Fruit fly (Drosophila melanogaster) whole organism, embryonic: ENCODE data around the gene Dsor1.
A peak's percentile ranks its signal among the peaks of the same experiment; 100 is the strongest.

Experiments
- Atf6 ChIP-seq: fragments of 200-800 bp; sonication (Bioruptor generic); IDR thresholded peaks from 2 replicates; pipeline ENCODE4 v1.3.6; 2022; ENCODE audit warnings: missing biosample characterization, missing genetic modification characterization
- Bdp1 ChIP-seq: fragments of 200-800 bp; sonication (Bioruptor generic); optimal IDR thresholded peaks from 3 replicates; lab custom pipeline; 2016; ENCODE audit warnings: missing biosample characterization, missing genetic modification characterization
- CG1024 ChIP-seq: fragments of 200-800 bp; sonication (Bioruptor generic); IDR thresholded peaks from 2 replicates; pipeline ENCODE4 v1.3.6; 2022; ENCODE audit warnings: missing biosample characterization, missing genetic modification characterization
- CG10366 ChIP-seq: fragments of 200-800 bp; sonication (Bioruptor generic); IDR thresholded peaks from 2 replicates; pipeline ENCODE4 v1.3.6; 2022; ENCODE audit warnings: missing biosample characterization, missing genetic modification characterization
- CG10462 ChIP-seq: fragments of 200-800 bp; sonication (Bioruptor generic); optimal IDR thresholded peaks from 2 replicates; lab custom pipeline; 2016; ENCODE audit warnings: missing biosample characterization, missing genetic modification characterization
- CG10565 ChIP-seq: fragments of 200-800 bp; sonication (Bioruptor generic); optimal IDR thresholded peaks from 3 replicates; lab custom pipeline; 2016; ENCODE audit warnings: missing biosample characterization, mild to moderate bottlenecking, missing genetic modification characterization
- CG12071 ChIP-seq: fragments of 200-800 bp; sonication (Bioruptor generic); optimal IDR thresholded peaks from 3 replicates; lab custom pipeline; 2018; ENCODE audit warnings: missing biosample characterization, mild to moderate bottlenecking, missing genetic modification characterization
- CG12659 ChIP-seq: fragments of 200-800 bp; sonication (Bioruptor generic); optimal IDR thresholded peaks from 3 replicates; lab custom pipeline; 2017; ENCODE audit warnings: mild to moderate bottlenecking, missing biosample characterization, missing genetic modification reagents, missing genetic modification characterization
- CG1602 ChIP-seq: fragments of 200-800 bp; sonication (Bioruptor generic); optimal IDR thresholded peaks from 3 replicates; lab custom pipeline; 2016; ENCODE audit warnings: missing biosample characterization, missing genetic modification characterization
- CG18764 ChIP-seq: fragments of 200-800 bp; sonication (Bioruptor generic); optimal IDR thresholded peaks from 3 replicates; lab custom pipeline; 2016; ENCODE audit warnings: missing biosample characterization, missing genetic modification characterization
- CG6654 ChIP-seq: fragments of 200-800 bp; sonication (Bioruptor generic); optimal IDR thresholded peaks from 2 replicates; lab custom pipeline; 2017; ENCODE audit warnings: missing biosample characterization, mild to moderate bottlenecking, missing genetic modification characterization
- CG6765 ChIP-seq: fragments of 200-800 bp; sonication (Bioruptor generic); optimal IDR thresholded peaks from 3 replicates; lab custom pipeline; 2017; ENCODE audit warnings: missing biosample characterization, mild to moderate bottlenecking, missing genetic modification characterization
- CG8290 ChIP-seq, 3 experiments: fragments of 200-800 bp; sonication (Bioruptor generic); optimal IDR thresholded peaks; 2 replicates each; lab custom pipeline; 2016 to 2019; ENCODE audit warnings: missing biosample characterization in 3 of 3, missing genetic modification characterization in 3 of 3, mild to moderate bottlenecking in 2 of 3, moderate library complexity in 1 of 3
- CG8765 ChIP-seq: fragments of 200-800 bp; sonication (Bioruptor generic); IDR thresholded peaks from 2 replicates; pipeline ENCODE4 v1.3.6; 2022; ENCODE audit warnings: missing biosample characterization, missing genetic modification characterization
- CTCF ChIP-seq: fragments of 200-800 bp; sonication (Bioruptor generic); optimal IDR thresholded peaks from 2 replicates; lab custom pipeline; 2017; ENCODE audit warnings: missing biosample characterization, mild to moderate bottlenecking, missing genetic modification characterization, moderate library complexity
- Deaf1 ChIP-seq: fragments of 200-800 bp; optimal IDR thresholded peaks from 3 replicates; lab custom pipeline; 2019; ENCODE audit warnings: missing biosample characterization, mild to moderate bottlenecking, missing genetic modification characterization, moderate library complexity
- Fer2 ChIP-seq: fragments of 200-800 bp; sonication (Bioruptor generic); optimal IDR thresholded peaks from 2 replicates; lab custom pipeline; 2018; ENCODE audit warnings: missing biosample characterization, mild to moderate bottlenecking, missing genetic modification characterization, moderate library complexity
- HLH3B ChIP-seq: fragments of 200-800 bp; sonication (Bioruptor generic); IDR thresholded peaks from 2 replicates; pipeline ENCODE4 v1.3.6; 2022; ENCODE audit warnings: missing biosample characterization, missing genetic modification characterization
- HLH54F ChIP-seq: fragments of 200-800 bp; sonication (Bioruptor generic); optimal IDR thresholded peaks from 3 replicates; lab custom pipeline; 2016; ENCODE audit warnings: missing biosample characterization, missing genetic modification characterization
- HmgZ ChIP-seq: fragments of 200-800 bp; sonication (Bioruptor generic); optimal IDR thresholded peaks from 2 replicates; lab custom pipeline; 2018; ENCODE audit warnings: missing biosample characterization, mild to moderate bottlenecking, missing genetic modification characterization
- MBD-R2 ChIP-seq: fragments of 200-800 bp; sonication (Bioruptor generic); IDR thresholded peaks from 2 replicates; pipeline ENCODE4 v1.3.6; 2022; ENCODE audit warnings: missing biosample characterization, missing genetic modification characterization
- Meics ChIP-seq: fragments of 200-800 bp; sonication (Bioruptor generic); optimal IDR thresholded peaks from 2 replicates; lab custom pipeline; 2017; ENCODE audit warnings: missing biosample characterization, mild to moderate bottlenecking, missing genetic modification characterization
- NC2α ChIP-seq: fragments of 200-800 bp; sonication (Bioruptor generic); optimal IDR thresholded peaks from 2 replicates; lab custom pipeline; 2016; ENCODE audit warnings: missing biosample characterization, missing genetic modification characterization
- Pdp1 ChIP-seq, 2 experiments: fragments of 200-800 bp; sonication (Bioruptor generic); optimal IDR thresholded peaks; 3 replicates each; lab custom pipeline; 2016; ENCODE audit warnings: missing biosample characterization in 2 of 2, missing genetic modification characterization in 2 of 2, mild to moderate bottlenecking in 1 of 2, moderate library complexity in 1 of 2
- YL-1 ChIP-seq: fragments of 200-800 bp; sonication (Bioruptor generic); optimal IDR thresholded peaks from 3 replicates; lab custom pipeline; 2017; ENCODE audit warnings: missing biosample characterization, mild to moderate bottlenecking, missing genetic modification characterization
- al ChIP-seq: fragments of 200-800 bp; sonication (Bioruptor generic); IDR thresholded peaks from 2 replicates; pipeline ENCODE4 v1.3.6; 2022; ENCODE audit warnings: missing biosample characterization, missing genetic modification characterization
- ap ChIP-seq: fragments of 200-800 bp; sonication (Bioruptor generic); IDR thresholded peaks from 2 replicates; pipeline ENCODE4 v1.3.6; 2022; ENCODE audit warnings: missing biosample characterization, missing genetic modification characterization
- ash1 ChIP-seq: fragments of 200-800 bp; sonication (Bioruptor generic); optimal IDR thresholded peaks from 2 replicates; lab custom pipeline; 2018; ENCODE audit warnings: missing biosample characterization, mild to moderate bottlenecking, missing genetic modification characterization
- ci ChIP-seq: fragments of 200-800 bp; sonication (Bioruptor generic); IDR thresholded peaks from 3 replicates; pipeline ENCODE4 v1.3.6; 2022; ENCODE audit warnings: missing biosample characterization, missing genetic modification characterization
- crc ChIP-seq: fragments of 200-800 bp; sonication (Bioruptor generic); optimal IDR thresholded peaks from 2 replicates; lab custom pipeline; 2016; ENCODE audit warnings: missing biosample characterization, missing genetic modification characterization
- dmrt99B ChIP-seq: fragments of 200-800 bp; sonication (Bioruptor generic); optimal IDR thresholded peaks from 2 replicates; lab custom pipeline; 2018; ENCODE audit warnings: missing biosample characterization, mild to moderate bottlenecking, missing genetic modification characterization, moderate library complexity
- gro ChIP-seq: fragments of 200-800 bp; sonication (Bioruptor generic); optimal IDR thresholded peaks from 2 replicates; lab custom pipeline; 2016; ENCODE audit warnings: missing biosample characterization, missing genetic modification characterization
- hth ChIP-seq: fragments of >200 bp; optimal IDR thresholded peaks from 2 replicates; lab custom pipeline; 2017; ENCODE audit warnings: inconsistent platforms
- jing ChIP-seq: fragments of 200-800 bp; sonication (Bioruptor generic); optimal IDR thresholded peaks from 2 replicates; lab custom pipeline; 2018; ENCODE audit warnings: missing biosample characterization, mild to moderate bottlenecking, missing genetic modification characterization
- nerfin-1 ChIP-seq: fragments of 200-800 bp; sonication (Bioruptor generic); optimal IDR thresholded peaks from 3 replicates; lab custom pipeline; 2019; ENCODE audit warnings: missing biosample characterization, mild to moderate bottlenecking, missing genetic modification characterization, moderate library complexity
- pan ChIP-seq, 4 experiments: fragments of >200 bp in 3 of 4; fragments of 200-800 bp in 1 of 4; sonication (Bioruptor generic) in 1 of 4; optimal IDR thresholded peaks in 3 of 4; IDR thresholded peaks in 1 of 4; 2 replicates each; pipeline versions ENCODE4 v1.3.6 to Lab custom; 2017 to 2022; ENCODE audit warnings: missing biosample characterization in 2 of 4, missing genetic modification characterization in 2 of 4, mixed read lengths in 1 of 4
- pb ChIP-seq: fragments of 200-800 bp; sonication (Bioruptor generic); optimal IDR thresholded peaks from 3 replicates; lab custom pipeline; 2016; ENCODE audit warnings: missing biosample characterization, missing genetic modification characterization
- pho ChIP-seq: fragments of 200-800 bp; sonication (Bioruptor generic); optimal IDR thresholded peaks from 2 replicates; lab custom pipeline; 2016; ENCODE audit warnings: missing biosample characterization, missing genetic modification characterization
- phol ChIP-seq: fragments of 200-800 bp; sonication (Bioruptor generic); optimal IDR thresholded peaks from 3 replicates; lab custom pipeline; 2018; ENCODE audit warnings: missing biosample characterization, mild to moderate bottlenecking, missing genetic modification characterization, moderate library complexity
- prd ChIP-seq, 3 experiments: fragments of >200 bp in 2 of 3; fragments of 200-800 bp in 1 of 3; sonication (Bioruptor generic) in 1 of 3; optimal IDR thresholded peaks in 2 of 3; IDR thresholded peaks in 1 of 3; 2 replicates in 2 of 3; 3 replicates in 1 of 3; pipeline versions ENCODE4 v1.3.6 to Lab custom; 2017 to 2022; ENCODE audit warnings: missing biosample characterization in 1 of 3, missing genetic modification characterization in 1 of 3
- ranshi ChIP-seq: fragments of 200-800 bp; sonication (Bioruptor generic); IDR thresholded peaks from 2 replicates; pipeline ENCODE4 v1.3.6; 2022; ENCODE audit warnings: missing biosample characterization, missing genetic modification characterization
- scrt ChIP-seq: fragments of 200-800 bp; sonication (Bioruptor generic); optimal IDR thresholded peaks from 2 replicates; lab custom pipeline; 2018; ENCODE audit warnings: missing biosample characterization, mild to moderate bottlenecking, missing genetic modification characterization, moderate library complexity
- stwl ChIP-seq: fragments of 200-800 bp; sonication (Bioruptor generic); optimal IDR thresholded peaks from 3 replicates; lab custom pipeline; 2018; ENCODE audit warnings: missing biosample characterization, mild to moderate bottlenecking, missing genetic modification characterization, moderate library complexity
- tna ChIP-seq: fragments of 200-800 bp; sonication (Bioruptor generic); IDR thresholded peaks from 2 replicates; pipeline ENCODE4 v1.3.6; 2022; ENCODE audit warnings: missing biosample characterization, missing genetic modification characterization; ENCODE audit not compliant: partially characterized antibody

Dsor1 gene

DNA sequence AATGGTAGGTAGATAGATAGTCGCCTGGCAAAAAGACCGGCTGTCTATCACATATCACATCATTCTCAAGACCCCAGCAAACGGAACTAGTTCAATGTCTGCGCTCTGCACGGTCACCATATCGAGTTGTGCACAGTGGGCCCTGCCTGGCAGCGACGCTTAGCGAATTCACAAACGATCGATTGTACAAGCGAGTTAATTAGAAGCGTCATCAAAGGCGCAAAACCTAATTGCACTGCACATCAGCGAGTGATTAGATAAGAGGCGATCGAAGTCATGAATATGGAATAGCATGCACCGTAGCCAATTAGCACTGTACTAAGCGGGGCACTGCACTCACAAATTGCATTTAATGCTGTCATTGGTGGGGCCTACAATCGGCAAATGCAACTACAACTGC is 26.7 kb upstream of the Dsor1 start (continued):
- TF ChIP-seq crc (GFP tag; lab: Kevin White, UChicago) (no peak), al (no peak), stwl (tag; lab: Kevin White, UChicago) (no peak), CG6654 (GFP tag; lab: Kevin White, UChicago) (no peak), Meics (GFP tag; lab: Kevin White, UChicago) (no peak), CG12659 (GFP tag; lab: Kevin White, UChicago) (no peak), pb (GFP tag; lab: Kevin White, UChicago) (no peak), YL-1 (GFP tag; lab: Kevin White, UChicago) (no peak), HmgZ (tag; lab: Kevin White, UChicago) (no peak), CTCF (no peak), Deaf1 (tag; lab: Kevin White, UChicago) (no peak), Pdp1 (GFP tag; optimal IDR thresholded peaks at IDR 0.05; lab: Kevin White, UChicago) (no peak), CG10565 (no peak), HLH3B (no peak), scrt (GFP tag; lab: Kevin White, UChicago) (no peak), NC2α (no peak), phol (tag; lab: Kevin White, UChicago) (peak; percentile 23), ap (GFP tag; lab: Robert Waterston, UW) (no peak), CG8765 (no peak), CG1024 (0 out of 2 replicates have a peak, but pooled peaks have one; percentile 51), jing (GFP tag; lab: Kevin White, UChicago) (no peak), CG10462 (GFP tag; lab: Kevin White, UChicago) (no peak), dmrt99B (peak; percentile 26), CG18764 (GFP tag; lab: Kevin White, UChicago) (no peak), HLH54F (GFP tag; lab: Kevin White, UChicago) (no peak), pan (optimal IDR thresholded peaks at IDR 0.05; lab: Kevin White, UChicago) (no peak), pan (GFP tag; optimal IDR thresholded peaks at IDR 0.05 in 1 of 2, IDR thresholded peaks at IDR 0.05 in 1 of 2) (peak in 1 of 2 experiments; percentile 13), CG6765 (GFP tag; lab: Kevin White, UChicago) (no peak), Fer2 (tag; lab: Kevin White, UChicago) (no peak), Bdp1 (no peak), pho (GFP tag; lab: Kevin White, UChicago) (no peak), tna (GFP tag; lab: Robert Waterston, UW) (no peak), CG8290 (GFP tag; optimal IDR thresholded peaks at IDR 0.05; lab: Kevin White, UChicago) (no peak), CG8290 (tag; optimal IDR thresholded peaks at IDR 0.05; lab: Kevin White, UChicago) (no peak), ci (GFP tag; lab: Robert Waterston, UW) (peak; percentile 64; the same call in 1 of the 3 replicates), ash1 (no peak), ranshi (GFP tag; lab: Robert Waterston, UW) (peak; percentile 29; the same call in 1 of the 2 replicates), hth (lab: Kevin White, UChicago) (no peak), CG12071 (GFP tag; lab: Kevin White, UChicago) (no peak), CG10366 (GFP tag; lab: Robert Waterston, UW) (no peak), nerfin-1 (tag; lab: Kevin White, UChicago) (no peak), MBD-R2 (no peak), prd (optimal IDR thresholded peaks at IDR 0.05; lab: Kevin White, UChicago) (no peak), prd (GFP tag; IDR thresholded peaks at IDR 0.05; lab: Robert Waterston, UW) (peak; percentile 74), CG1602 (GFP tag; lab: Kevin White, UChicago) (no peak), Atf6 (GFP tag; lab: Robert Waterston, UW) (no peak), gro (GFP tag; lab: Kevin White, UChicago) (no peak)
- TF ChIP-seq, all 482 proteins: peak for 71
